Worm (Caenorhabditis elegans) whole organism, L2 larva: Measurements from ENCODE around the gene R08F11.1.

ENCODE experiments used
- C34F6.9 ChIP-seq: fragments of 150-350 bp; optimal IDR thresholded peaks from 2 replicates; lab custom pipeline; 2014; ENCODE audit warnings: missing biosample characterization, missing genetic modification characterization
- F13H6.1 ChIP-seq: sonication (generic microtip); optimal IDR thresholded peaks from 2 replicates; lab custom pipeline; 2016; ENCODE audit warnings: missing genetic modification characterization, missing compliant biosample characterization
- R02D3.7 ChIP-seq: fragments of 150-350 bp; optimal IDR thresholded peaks from 2 replicates; lab custom pipeline; 2014; ENCODE audit warnings: missing biosample characterization, missing genetic modification characterization
- Y55F3AM.14 ChIP-seq: fragments of 200-800 bp; sonication (Bioruptor generic); optimal IDR thresholded peaks from 2 replicates; lab custom pipeline; 2018; ENCODE audit warnings: mild to moderate bottlenecking, missing genetic modification characterization, missing compliant biosample characterization
- ZK546.5 ChIP-seq: sonication (generic microtip); optimal IDR thresholded peaks from 2 replicates; lab custom pipeline; 2017; ENCODE audit warnings: missing biosample characterization, missing genetic modification characterization
- alr-1 ChIP-seq: fragments of 150-350 bp; optimal IDR thresholded peaks from 2 replicates; lab custom pipeline; 2014; ENCODE audit warnings: missing biosample characterization, missing genetic modification characterization
- aly-2 ChIP-seq: fragments of 150-350 bp; optimal IDR thresholded peaks from 2 replicates; lab custom pipeline; 2014; ENCODE audit warnings: missing biosample characterization, missing genetic modification characterization
- blmp-1 ChIP-seq: sonication (generic microtip); optimal IDR thresholded peaks from 2 replicates; lab custom pipeline; 2017; ENCODE audit warnings: missing genetic modification characterization, mild to moderate bottlenecking, missing compliant biosample characterization, antibody characterized with exemption, moderate library complexity; ENCODE audit not compliant: insufficient read depth
- ceh-16 ChIP-seq: fragments of 150-350 bp; optimal IDR thresholded peaks from 2 replicates; lab custom pipeline; 2014; ENCODE audit warnings: missing biosample characterization, missing genetic modification characterization
- crh-2 ChIP-seq: sonication (generic microtip); optimal IDR thresholded peaks from 2 replicates; lab custom pipeline; 2017; ENCODE audit warnings: missing biosample characterization, missing genetic modification characterization
- dmd-4 ChIP-seq: sonication (generic microtip); optimal IDR thresholded peaks from 2 replicates; lab custom pipeline; 2017; ENCODE audit warnings: missing biosample characterization, missing genetic modification characterization
- egl-27 ChIP-seq: sonication (generic microtip); optimal IDR thresholded peaks from 3 replicates; lab custom pipeline; 2017; ENCODE audit warnings: missing biosample characterization, missing genetic modification reagents, missing genetic modification characterization
- elt-1 ChIP-seq: fragments of 150-350 bp; optimal IDR thresholded peaks from 2 replicates; lab custom pipeline; 2014; ENCODE audit warnings: missing biosample characterization, missing genetic modification characterization
- elt-3 ChIP-seq: sonication (generic microtip); optimal IDR thresholded peaks from 2 replicates; lab custom pipeline; 2017; ENCODE audit warnings: missing biosample characterization, missing genetic modification characterization
- lin-13 ChIP-seq: fragments of 150-350 bp; optimal IDR thresholded peaks from 2 replicates; lab custom pipeline; 2014; ENCODE audit warnings: missing biosample characterization, missing genetic modification reagents, missing genetic modification characterization
- lin-39 ChIP-seq: fragments of 150-350 bp; optimal IDR thresholded peaks from 2 replicates; lab custom pipeline; 2014; ENCODE audit warnings: missing biosample characterization, missing genetic modification reagents, missing genetic modification characterization
- lsy-2 ChIP-seq, 2 experiments: fragments of 150-350 bp in 1 of 2; sonication (generic microtip) in 1 of 2; optimal IDR thresholded peaks; 2 replicates each; lab custom pipeline; 2014 to 2017; ENCODE audit warnings: missing biosample characterization in 2 of 2, missing genetic modification characterization in 2 of 2
- mab-5 ChIP-seq: fragments of 150-350 bp; optimal IDR thresholded peaks from 2 replicates; lab custom pipeline; 2014; ENCODE audit warnings: missing biosample characterization, missing genetic modification characterization
- mbf-1 ChIP-seq: sonication (generic microtip); optimal IDR thresholded peaks from 2 replicates; lab custom pipeline; 2017; ENCODE audit warnings: missing biosample characterization, missing genetic modification characterization
- mdl-1 ChIP-seq, 2 experiments: fragments of 150-350 bp in 1 of 2; sonication (generic microtip) in 1 of 2; optimal IDR thresholded peaks; 2 replicates each; lab custom pipeline; 2017; ENCODE audit warnings: missing biosample characterization in 2 of 2, missing genetic modification characterization in 2 of 2
- nhr-10 ChIP-seq: sonication (generic microtip); optimal IDR thresholded peaks from 2 replicates; lab custom pipeline; 2017; ENCODE audit warnings: missing biosample characterization, missing genetic modification characterization
- nhr-11 ChIP-seq: fragments of 150-350 bp; optimal IDR thresholded peaks from 2 replicates; lab custom pipeline; 2014; ENCODE audit warnings: missing biosample characterization, missing genetic modification characterization
- nhr-12 ChIP-seq: fragments of 150-350 bp; optimal IDR thresholded peaks from 2 replicates; lab custom pipeline; 2014; ENCODE audit warnings: missing biosample characterization, missing genetic modification characterization
- nhr-129 ChIP-seq: fragments of 150-350 bp; optimal IDR thresholded peaks from 2 replicates; lab custom pipeline; 2014; ENCODE audit warnings: missing biosample characterization, missing genetic modification characterization
- nhr-25 ChIP-seq: fragments of 150-350 bp; sonication (generic microtip); optimal IDR thresholded peaks from 3 replicates; lab custom pipeline; 2014; ENCODE audit warnings: missing biosample characterization, missing genetic modification characterization
- nhr-6 ChIP-seq: fragments of 150-350 bp; optimal IDR thresholded peaks from 2 replicates; lab custom pipeline; 2014; ENCODE audit warnings: missing biosample characterization, missing genetic modification characterization
- peb-1 ChIP-seq: fragments of 150-350 bp; optimal IDR thresholded peaks from 2 replicates; lab custom pipeline; 2014; ENCODE audit warnings: missing biosample characterization, missing genetic modification characterization
- sem-4 ChIP-seq: fragments of 150-350 bp; optimal IDR thresholded peaks from 2 replicates; lab custom pipeline; 2014; ENCODE audit warnings: missing biosample characterization, missing genetic modification reagents, missing genetic modification characterization
- sma-3 ChIP-seq: sonication (generic microtip); optimal IDR thresholded peaks from 2 replicates; lab custom pipeline; 2016; ENCODE audit warnings: missing genetic modification reagents, missing genetic modification characterization, missing compliant biosample characterization
- sma-9 ChIP-seq, 2 experiments: fragments of 150-350 bp in 1 of 2; sonication (generic microtip) in 1 of 2; optimal IDR thresholded peaks; 2 replicates each; lab custom pipeline; 2014 to 2016; ENCODE audit warnings: missing genetic modification characterization in 2 of 2, mild to moderate bottlenecking in 1 of 2, missing biosample characterization in 1 of 2, missing compliant biosample characterization in 1 of 2, missing genetic modification reagents in 1 of 2, moderate library complexity in 1 of 2
- snpc-4 ChIP-seq: fragments of 150-350 bp; optimal IDR thresholded peaks from 2 replicates; lab custom pipeline; 2014; ENCODE audit warnings: missing biosample characterization, missing genetic modification characterization
- unc-39 ChIP-seq: fragments of 150-350 bp; optimal IDR thresholded peaks from 2 replicates; lab custom pipeline; 2014; ENCODE audit warnings: missing biosample characterization, missing genetic modification characterization
- unc-55 ChIP-seq: fragments of 150-350 bp; sonication (generic microtip); optimal IDR thresholded peaks from 3 replicates; lab custom pipeline; 2014; ENCODE audit warnings: missing biosample characterization, missing genetic modification reagents, missing genetic modification characterization
- zag-1 ChIP-seq: fragments of 150-350 bp; optimal IDR thresholded peaks from 2 replicates; lab custom pipeline; 2014; ENCODE audit warnings: missing biosample characterization, missing genetic modification characterization
- ztf-1 ChIP-seq: fragments of 200-800 bp; sonication (Bioruptor generic); conservative IDR thresholded peaks from 2 replicates; pipeline ENCODE4 v1.3.6; 2022; ENCODE audit warnings: missing genetic modification characterization, missing compliant biosample characterization
- ztf-11 ChIP-seq: sonication (generic microtip); optimal IDR thresholded peaks from 2 replicates; lab custom pipeline; 2017; ENCODE audit warnings: missing biosample characterization, missing genetic modification characterization
- ztf-4 ChIP-seq: fragments of 150-350 bp; optimal IDR thresholded peaks from 2 replicates; lab custom pipeline; 2014; ENCODE audit warnings: missing biosample characterization, missing genetic modification characterization

Gene R08F11.1

ce11 chrV:3768270-3768669, 15.7 kb downstream of the R08F11.1 start, which contains the start of gene R08E5.4:
R08E5.4 (plus strand) TSS chrV:3768570.
- TF ChIP-seq lin-39 (no peak), lsy-2 (tag; optimal IDR thresholded peaks at IDR 0.05; lab: Kevin White, UChicago) (no peak), mab-5 (tag; lab: Kevin White, UChicago) (no peak), sma-3 (GFP tag; lab: Kevin White, UChicago) (no peak), ztf-11 (no peak), F13H6.1 (tag; lab: Kevin White, UChicago) (no peak), nhr-129 (no peak), ZK546.5 (tag; lab: Kevin White, UChicago) (no peak), elt-1 (no peak), unc-55 (GFP tag; lab: Kevin White, UChicago) (no peak), egl-27 (tag; lab: Kevin White, UChicago) (no peak), aly-2 (no peak), nhr-25 (no peak), alr-1 (tag; lab: Kevin White, UChicago) (no peak), sem-4 (no peak), nhr-12 (tag; lab: Kevin White, UChicago) (no peak), nhr-11 (tag; lab: Kevin White, UChicago) (no peak)

ce11 chrV:3766904-3767303, 17.1 kb downstream of the R08F11.1 start, which contains the start of gene Y39H10A.1:
Y39H10A.1 (plus strand) TSS chrV:3767204.
- no peak for TF ChIP-seq nhr-6 (tag; lab: Kevin White, UChicago)
- TF ChIP-seq ztf-1 (GFP tag; lab: Robert Waterston, UW): no peak
- no peak for TF ChIP-seq aly-2
- TF ChIP-seq mbf-1 (tag; lab: Kevin White, UChicago): no peak
- TF ChIP-seq lin-13 (GFP tag; lab: Kevin White, UChicago): no peak
- no peak for TF ChIP-seq ztf-4
- TF ChIP-seq blmp-1 (tag; lab: Kevin White, UChicago): no peak
- no peak for TF ChIP-seq F13H6.1 (tag; lab: Kevin White, UChicago)
- TF ChIP-seq nhr-12 (tag; lab: Kevin White, UChicago): no peak

ce11 chrV:3761829-3762228, 22.2 kb downstream of the R08F11.1 start:
- TF ChIP-seq R02D3.7 (no peak), peb-1 (no peak), lsy-2 (tag; optimal IDR thresholded peaks at IDR 0.05; lab: Kevin White, UChicago) (no peak), ceh-16 (tag; lab: Kevin White, UChicago) (no peak), elt-3 (tag; lab: Kevin White, UChicago) (no peak)

- TF ChIP-seq lin-39: no peak
- TF ChIP-seq crh-2: no peak
- no peak for TF ChIP-seq ztf-1 (GFP tag; lab: Robert Waterston, UW)
- TF ChIP-seq alr-1 (tag; lab: Kevin White, UChicago): no peak
- TF ChIP-seq F13H6.1 (tag; lab: Kevin White, UChicago): no peak
- no peak for TF ChIP-seq unc-39 (tag; lab: Kevin White, UChicago)
- no peak for TF ChIP-seq zag-1
- no peak for TF ChIP-seq nhr-129
- TF ChIP-seq Y55F3AM.14 (GFP tag; lab: Kevin White, UChicago): no peak
- TF ChIP-seq C34F6.9: no peak
- TF ChIP-seq R02D3.7: no peak
- no peak for TF ChIP-seq sma-3 (GFP tag; lab: Kevin White, UChicago)
- TF ChIP-seq mdl-1 (tag; optimal IDR thresholded peaks at IDR 0.05; lab: Kevin White, UChicago): no peak
- TF ChIP-seq snpc-4 (tag; lab: Kevin White, UChicago): no peak
- TF ChIP-seq nhr-10 (tag; lab: Kevin White, UChicago): no peak
- TF ChIP-seq mbf-1 (tag; lab: Kevin White, UChicago): no peak
- no peak for TF ChIP-seq sma-9 (GFP tag; optimal IDR thresholded peaks at IDR 0.05; lab: Kevin White, UChicago)
- TF ChIP-seq sma-9 (tag; optimal IDR thresholded peaks at IDR 0.05; lab: Kevin White, UChicago): no peak
- no peak for TF ChIP-seq dmd-4 (tag; lab: Kevin White, UChicago)
- TF ChIP-seq, all 48 proteins: peak for 0
Observed at ce11 chrV:3760839-3761238, 23.2 kb downstream of the R08F11.1 start, which contains the start of gene oac-55. oac-55 (plus strand) TSS chrV:3761139.
